Worm (Caenorhabditis elegans) whole organism, early embryonic: ENCODE data around the gene C09H10.9.
A peak's percentile ranks its signal among the peaks of the same experiment; 100 is the strongest.

Source experiments
- F13C5.2 ChIP-seq: sonication (generic microtip); optimal IDR thresholded peaks from 2 replicates; lab custom pipeline; 2017; ENCODE audit warnings: mild to moderate bottlenecking, missing genetic modification characterization, inconsistent platforms, missing compliant biosample characterization
- aly-1 ChIP-seq: sonication (generic microtip); optimal IDR thresholded peaks from 2 replicates; lab custom pipeline; 2016; ENCODE audit warnings: missing genetic modification characterization, missing compliant biosample characterization
- ama-1 ChIP-seq: fragments of 150-350 bp; optimal IDR thresholded peaks from 2 replicates; lab custom pipeline; 2014
- ceh-13 ChIP-seq: fragments of 200-800 bp; sonication (Bioruptor generic); optimal IDR thresholded peaks from 2 replicates; lab custom pipeline; 2018; ENCODE audit warnings: mild to moderate bottlenecking, missing genetic modification characterization, missing compliant biosample characterization
- ceh-36 ChIP-seq: sonication (generic microtip); optimal IDR thresholded peaks from 2 replicates; lab custom pipeline; 2016; ENCODE audit warnings: missing genetic modification characterization, inconsistent platforms, missing compliant biosample characterization
- ets-7 ChIP-seq: sonication (generic microtip); optimal IDR thresholded peaks from 2 replicates; lab custom pipeline; 2016; ENCODE audit warnings: missing genotype, missing genetic modification characterization, missing compliant biosample characterization
- flt-1 ChIP-seq: fragments of 200-800 bp; sonication (Bioruptor generic); IDR thresholded peaks from 2 replicates; pipeline ENCODE4 v1.3.6; 2022; ENCODE audit warnings: missing genetic modification characterization, missing compliant biosample characterization
- hmbx-1 ChIP-seq: sonication (generic microtip); optimal IDR thresholded peaks from 2 replicates; lab custom pipeline; 2016; ENCODE audit warnings: mild to moderate bottlenecking, missing genetic modification characterization, missing compliant biosample characterization
- hnd-1 ChIP-seq: sonication (generic microtip); optimal IDR thresholded peaks from 2 replicates; lab custom pipeline; 2016; ENCODE audit warnings: missing genetic modification characterization, missing compliant biosample characterization
- pes-1 ChIP-seq: fragments of 200-800 bp; sonication (Bioruptor generic); IDR thresholded peaks from 2 replicates; pipeline ENCODE4 v1.3.6; 2022; ENCODE audit warnings: missing genetic modification reagents, missing genetic modification characterization, missing compliant biosample characterization
- scrt-1 ChIP-seq: fragments of 200-800 bp; sonication (Bioruptor generic); IDR thresholded peaks from 2 replicates; pipeline ENCODE4 v1.3.6; 2022; ENCODE audit warnings: missing genetic modification characterization, missing compliant biosample characterization
- sea-1 ChIP-seq: fragments of 200-800 bp; sonication (Bioruptor generic); conservative IDR thresholded peaks from 2 replicates; pipeline ENCODE4 v1.3.6; 2022; ENCODE audit warnings: missing genetic modification characterization, missing compliant biosample characterization
- tra-4 ChIP-seq: sonication (generic microtip); optimal IDR thresholded peaks from 2 replicates; lab custom pipeline; 2017; ENCODE audit warnings: missing genetic modification characterization, missing compliant biosample characterization

DNA sequence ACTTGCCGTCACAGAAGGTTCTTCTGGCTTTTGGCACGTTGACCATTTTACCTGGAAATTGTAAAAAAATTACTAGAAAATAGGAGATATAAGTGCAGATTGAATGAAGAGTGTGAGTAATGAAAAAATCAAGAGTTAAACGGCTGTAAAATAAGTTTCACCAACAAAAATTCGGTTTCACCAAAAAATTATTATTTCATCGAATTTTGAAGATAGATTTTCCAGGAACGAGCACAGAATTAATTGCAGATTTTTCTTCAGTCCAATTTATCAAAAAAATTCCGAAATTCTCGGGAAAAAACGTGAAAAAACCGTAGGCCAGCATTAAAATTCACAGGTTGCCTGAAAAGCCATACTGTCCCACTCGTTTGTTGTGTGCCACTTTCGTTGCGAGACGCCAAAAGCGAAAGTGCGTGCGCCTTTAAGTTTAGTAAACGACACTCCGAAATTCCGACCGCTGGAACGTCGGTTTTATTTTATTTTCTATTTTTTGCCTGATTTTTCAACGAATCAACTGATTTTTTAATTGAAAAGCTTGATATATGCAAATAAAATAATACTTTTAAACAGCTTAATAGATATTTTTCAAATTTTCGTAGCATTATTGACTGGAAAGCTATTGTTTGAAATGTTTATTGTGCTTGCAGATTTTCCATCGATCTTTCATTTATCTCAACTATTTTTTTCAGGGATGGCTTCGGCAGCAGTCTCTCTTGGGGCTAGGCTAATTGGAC is 6.9 kb upstream of the C09H10.9 start, which contains the start of the genes rpl-36.A and nuo-1:
- TF ChIP-seq flt-1 (GFP tag; lab: Robert Waterston, UW) (no peak), ama-1 (lab: Kevin White, UChicago) (no peak), F13C5.2 (tag; lab: Kevin White, UChicago) (peak; percentile 23), sea-1 (GFP tag; lab: Robert Waterston, UW) (no peak), scrt-1 (GFP tag; lab: Robert Waterston, UW) (no peak), aly-1 (tag; lab: Kevin White, UChicago) (no peak), pes-1 (GFP tag; lab: Robert Waterston, UW) (no peak), ceh-13 (no peak), ets-7 (tag; lab: Kevin White, UChicago) (no peak), hmbx-1 (tag; lab: Kevin White, UChicago) (no peak), tra-4 (tag; lab: Kevin White, UChicago) (no peak), hnd-1 (tag; lab: Kevin White, UChicago) (no peak), ceh-36 (tag; lab: Kevin White, UChicago) (no peak)
